Worm (Caenorhabditis elegans): ENCODE results near the gene sru-28.

sru-28 gene

DNA sequence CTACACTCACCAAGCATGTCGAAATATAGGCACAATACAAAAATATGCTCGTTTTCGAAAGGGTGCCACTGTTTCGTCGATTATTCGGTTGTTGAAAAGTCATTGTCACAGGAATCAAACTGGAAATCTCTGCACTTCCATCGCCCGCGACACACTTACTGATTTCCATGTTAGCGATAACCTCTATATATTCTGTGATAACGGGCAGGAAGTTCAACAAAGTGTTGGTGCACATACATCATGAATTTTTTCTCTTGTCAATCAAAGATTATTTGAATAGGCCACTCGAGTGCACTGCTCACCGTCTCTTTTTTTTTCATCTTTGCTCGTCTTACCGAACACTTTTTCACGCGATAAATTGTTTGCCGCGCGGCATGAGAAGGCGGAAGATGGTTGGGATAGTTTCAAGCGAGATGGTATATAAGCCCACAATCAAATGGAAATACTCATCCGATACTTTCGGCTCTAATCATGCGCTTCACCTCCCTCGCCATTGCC lies 41.5 kb upstream of the sru-28 start, which contains the start of the genes fpn-1.2 and pqn-54:
Gene fpn-1.2, minus strand, starts transcription at position 157 of the 498 bp plus-strand sequence.
Gene pqn-54, plus strand, starts transcription at position 448 of the 498 bp plus-strand sequence.
- TF ChIP-seq flh-1 (GFP tag; optimal IDR thresholded peaks at IDR 0.05) (no peak), sem-2 (GFP tag; optimal IDR thresholded peaks at IDR 0.05) (no peak), nhr-2 (tag; optimal IDR thresholded peaks at IDR 0.05) (no peak), tbx-8 (GFP tag; optimal IDR thresholded peaks at IDR 0.05) (no peak), mab-5 (tag; optimal IDR thresholded peaks at IDR 0.05) (no peak), ztf-11 (tag; optimal IDR thresholded peaks at IDR 0.05) (no peak), ces-1 (GFP tag; optimal IDR thresholded peaks at IDR 0.05) (no peak), pha-4 (tag; optimal IDR thresholded peaks at IDR 0.05) (no peak), ceh-43 (GFP tag; optimal IDR thresholded peaks at IDR 0.05) (no peak), blmp-1 (tag; optimal IDR thresholded peaks at IDR 0.05) (no peak), elt-1 (tag; optimal IDR thresholded peaks at IDR 0.05; ENCODE audit: borderline replicate concordance, insufficient read depth) (no peak), nhr-237 (tag; optimal IDR thresholded peaks at IDR 0.05) (no peak), snpc-4 (tag; optimal IDR thresholded peaks at IDR 0.05) (no peak), unc-120 (tag; optimal IDR thresholded peaks at IDR 0.05; ENCODE audit: poor library complexity, severe bottlenecking) (no peak), elt-3 (tag; optimal IDR thresholded peaks at IDR 0.05) (no peak), lin-13 (tag; optimal IDR thresholded peaks at IDR 0.05) (no peak), unc-62 (GFP tag; optimal IDR thresholded peaks at IDR 0.05) (no peak)

DNA sequence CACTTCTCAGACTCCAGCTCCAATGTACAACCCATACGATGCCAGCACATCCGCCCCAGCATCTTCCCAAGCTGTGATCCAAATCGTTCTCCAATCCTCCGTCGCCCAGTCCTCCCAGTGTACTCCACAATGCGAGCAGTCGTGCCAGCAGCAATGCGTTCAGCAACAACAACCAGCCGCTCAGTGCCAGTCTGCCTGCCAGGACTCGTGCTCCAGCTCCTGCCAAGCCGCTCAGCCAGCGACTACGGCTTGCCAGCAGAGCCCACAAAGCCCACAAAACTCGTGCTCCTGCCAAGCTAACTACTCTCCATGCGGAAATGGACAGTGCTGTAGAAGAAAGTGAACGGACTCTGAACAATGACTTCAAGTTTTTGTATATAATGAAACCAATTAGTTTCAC lies 40.2 kb upstream of the sru-28 start:
- TF ChIP-seq unc-39 (tag; optimal IDR thresholded peaks at IDR 0.05) = no peak
- no peak for TF ChIP-seq nhr-28 (tag; optimal IDR thresholded peaks at IDR 0.05)
- no peak for TF ChIP-seq mep-1 (tag; optimal IDR thresholded peaks at IDR 0.05)
- TF ChIP-seq M03D4.4 (tag; optimal IDR thresholded peaks at IDR 0.05) = no peak
- TF ChIP-seq ceh-43 (GFP tag; optimal IDR thresholded peaks at IDR 0.05) = no peak
- no peak for TF ChIP-seq ceh-83 (GFP tag; optimal IDR thresholded peaks at IDR 0.05)
- no peak for TF ChIP-seq elt-3 (tag; optimal IDR thresholded peaks at IDR 0.05)
- TF ChIP-seq drap-1 (GFP tag; optimal IDR thresholded peaks at IDR 0.05) = no peak
- TF ChIP-seq mls-2 (tag; optimal IDR thresholded peaks at IDR 0.05) = no peak
- no peak for TF ChIP-seq lin-13 (tag; optimal IDR thresholded peaks at IDR 0.05)
- TF ChIP-seq unc-120 (tag; optimal IDR thresholded peaks at IDR 0.05; ENCODE audit: poor library complexity, severe bottlenecking) = no peak
- no peak for TF ChIP-seq nhr-12 (tag; optimal IDR thresholded peaks at IDR 0.05)
- no peak for TF ChIP-seq unc-62 (GFP tag; optimal IDR thresholded peaks at IDR 0.05)
- TF ChIP-seq cnd-1 (tag; optimal IDR thresholded peaks at IDR 0.05) = no peak
- TF ChIP-seq tbx-8 (GFP tag; optimal IDR thresholded peaks at IDR 0.05) = no peak

DNA sequence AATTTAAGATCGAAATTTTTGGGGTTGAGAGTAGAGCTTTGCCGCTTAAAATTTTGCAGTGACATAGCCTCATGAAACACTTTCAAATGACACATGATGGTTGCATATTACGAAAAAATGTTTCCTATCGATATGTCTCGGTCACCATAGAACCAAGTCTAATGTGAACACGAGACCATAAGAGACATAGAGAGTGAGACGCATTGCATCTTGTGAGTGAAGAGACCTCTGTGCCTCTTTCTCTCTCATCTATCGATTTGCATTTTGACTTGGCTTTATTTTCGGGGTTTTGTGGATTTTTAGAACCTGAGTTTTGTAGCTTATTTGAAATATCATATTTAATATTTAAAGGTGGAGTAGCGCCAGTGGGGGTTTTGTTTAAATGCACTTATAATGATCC lies 39.1 kb upstream of the sru-28 start:
- TF ChIP-seq unc-120 (tag; optimal IDR thresholded peaks at IDR 0.05; ENCODE audit: poor library complexity, severe bottlenecking) = peak; percentile 23
- no peak for TF ChIP-seq lsy-2 (tag; optimal IDR thresholded peaks at IDR 0.05)

DNA sequence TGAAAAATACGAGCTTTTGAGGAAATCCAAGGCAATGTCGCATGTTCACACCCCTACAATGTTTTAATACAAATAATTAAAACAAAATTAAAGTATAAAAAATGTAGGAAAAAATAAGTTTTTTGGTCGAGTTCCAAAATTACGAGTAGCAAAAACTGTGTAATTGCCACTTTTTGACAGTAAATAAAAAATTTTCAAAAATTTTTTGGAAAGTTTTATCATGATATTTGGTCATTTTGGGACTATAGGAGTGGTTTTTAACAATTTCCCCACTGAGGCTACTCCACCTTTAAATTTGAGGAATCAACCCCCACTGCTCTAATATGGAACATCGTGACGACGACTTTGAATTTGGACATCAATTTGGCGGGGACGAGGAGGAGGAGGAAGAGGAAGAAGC lies 38.7 kb upstream of the sru-28 start, which contains the start of gene gid-8:
Gene gid-8, plus strand, starts transcription at position 301 of the 400 bp plus-strand sequence.
- no peak for TF ChIP-seq ces-1 (GFP tag; optimal IDR thresholded peaks at IDR 0.05)
- no peak for TF ChIP-seq nhr-76 (tag; optimal IDR thresholded peaks at IDR 0.05)

DNA sequence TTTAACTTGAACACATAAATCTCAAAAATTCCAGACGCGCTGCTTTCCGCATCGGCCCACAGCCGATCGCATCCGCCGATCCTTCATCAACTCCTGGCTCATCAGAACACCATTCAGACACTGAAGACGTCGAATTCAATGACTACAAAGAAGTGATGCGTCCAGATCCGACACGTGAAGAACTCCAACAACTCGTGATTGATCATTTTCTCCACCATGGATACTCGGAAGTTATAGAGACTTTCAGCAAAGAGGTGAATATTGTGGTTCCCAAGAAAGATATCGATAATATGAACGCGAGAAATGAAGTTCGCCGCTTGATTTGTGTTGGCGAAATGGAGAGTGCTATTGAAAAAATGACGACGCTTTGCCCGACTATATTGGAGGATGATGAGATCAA lies 37.2 kb upstream of the sru-28 start:
- no peak for TF ChIP-seq ceh-43 (GFP tag; optimal IDR thresholded peaks at IDR 0.05)
- no peak for TF ChIP-seq nhr-28 (tag; optimal IDR thresholded peaks at IDR 0.05)
- no peak for TF ChIP-seq flh-1 (GFP tag; optimal IDR thresholded peaks at IDR 0.05)
- no peak for TF ChIP-seq lsy-2 (tag; optimal IDR thresholded peaks at IDR 0.05)
- no peak for TF ChIP-seq M03D4.4 (tag; optimal IDR thresholded peaks at IDR 0.05)
- TF ChIP-seq nhr-76 (tag; optimal IDR thresholded peaks at IDR 0.05) = no peak
- TF ChIP-seq drap-1 (GFP tag; optimal IDR thresholded peaks at IDR 0.05) = no peak
- TF ChIP-seq mls-2 (tag; optimal IDR thresholded peaks at IDR 0.05) = no peak
- no peak for TF ChIP-seq ztf-11 (tag; optimal IDR thresholded peaks at IDR 0.05)
- no peak for TF ChIP-seq unc-120 (tag; optimal IDR thresholded peaks at IDR 0.05; ENCODE audit: poor library complexity, severe bottlenecking)
- TF ChIP-seq nhr-237 (tag; optimal IDR thresholded peaks at IDR 0.05) = no peak
- TF ChIP-seq cnd-1 (tag; optimal IDR thresholded peaks at IDR 0.05) = no peak
- no peak for TF ChIP-seq sptf-1 (tag; optimal IDR thresholded peaks at IDR 0.05)
